In the genomic region with DNA sequence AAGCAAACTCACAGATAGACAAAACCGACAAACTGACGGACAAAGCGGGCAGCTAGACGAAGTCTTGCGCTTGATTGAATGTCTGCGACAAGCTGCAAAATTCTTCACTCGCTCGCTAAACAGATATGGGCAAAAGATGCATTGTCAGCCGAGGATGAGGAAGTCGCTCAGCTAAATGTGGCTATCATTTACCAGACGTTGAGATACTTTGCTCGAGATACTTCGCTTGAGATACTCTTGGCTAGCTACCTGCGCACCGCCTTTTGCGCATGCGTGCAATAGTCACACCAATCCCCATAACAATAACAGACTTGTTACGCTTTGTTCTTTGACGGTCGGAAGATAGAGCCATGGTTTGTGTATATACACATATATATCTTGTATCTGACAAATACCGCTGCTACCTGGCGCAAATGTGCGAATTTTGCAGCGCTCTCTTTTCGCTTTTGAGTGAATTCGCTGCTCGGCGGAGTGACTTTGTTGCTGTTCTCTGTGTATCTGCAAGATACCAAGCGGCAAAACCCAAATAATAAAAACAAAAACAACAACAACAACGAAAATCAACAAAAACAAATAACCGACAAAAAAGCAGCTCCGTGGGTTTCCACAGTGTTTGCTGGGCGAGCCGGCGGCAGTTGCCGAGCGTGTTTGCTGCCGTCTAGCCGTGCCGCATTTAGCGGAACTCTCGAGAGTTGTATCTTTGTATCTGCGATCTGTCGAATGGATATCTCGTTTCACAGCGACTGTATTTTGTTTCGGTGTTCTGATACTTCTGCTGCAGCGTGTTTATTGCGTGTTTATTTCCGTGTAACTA, we compare ENCODE assay signal across 5 fruit fly cellular contexts.
A peak's percentile ranks its signal among the peaks of the same experiment; 100 is the strongest.
TF ChIP-seq lines count a peak whose summit lies in the region.

No protein-coding gene starts in this region.

- no peak for TF ChIP-seq CTCF in whole organism, embryonic (GFP tag; optimal IDR thresholded peaks at IDR 0.05; lab: Kevin White, UChicago)

TF ChIP-seq in whole organism, adult, 20 proteins besides CTCF, POLR2A, EP300 and RAD21:
- no peak for TF ChIP-seq CG11617 (GFP tag; optimal IDR thresholded peaks at IDR 0.05; lab: Kevin White, UChicago)
- no peak for TF ChIP-seq cic (GFP tag; optimal IDR thresholded peaks at IDR 0.05; lab: Kevin White, UChicago)
- peak; percentile 3 for TF ChIP-seq tj (GFP tag; optimal IDR thresholded peaks at IDR 0.05; lab: Kevin White, UChicago)
- no peak for TF ChIP-seq toe (GFP tag; optimal IDR thresholded peaks at IDR 0.05; lab: Kevin White, UChicago)
- no peak for TF ChIP-seq CG14711 (tag; optimal IDR thresholded peaks at IDR 0.05; lab: Kevin White, UChicago)

TF ChIP-seq in whole organism, embryonic, 481 proteins besides CTCF, POLR2A, EP300 and RAD21 (continues in another document):
- TF ChIP-seq zfh1 (GFP tag; IDR thresholded peaks at IDR 0.05; lab: Robert Waterston, UW) (no peak), Deaf1 (tag; optimal IDR thresholded peaks at IDR 0.05; lab: Kevin White, UChicago) (peak; percentile 37), kni (GFP tag; optimal IDR thresholded peaks at IDR 0.05; lab: Kevin White, UChicago) (peak; percentile 68), CG14710 (tag; optimal IDR thresholded peaks at IDR 0.05; lab: Kevin White, UChicago) (no peak), CG6175 (GFP tag; IDR thresholded peaks at IDR 0.05; lab: Robert Waterston, UW) (peak; percentile 78; the same call in 2 of the 3 replicates), exex (tag; optimal IDR thresholded peaks at IDR 0.05; lab: Kevin White, UChicago) (no peak), usp (GFP tag; optimal IDR thresholded peaks at IDR 0.05; lab: Kevin White, UChicago) (no peak), CG3281 (GFP tag; optimal IDR thresholded peaks at IDR 0.05; lab: Kevin White, UChicago) (no peak), en (GFP tag; optimal IDR thresholded peaks at IDR 0.05; lab: Kevin White, UChicago) (no peak), run (tag; optimal IDR thresholded peaks at IDR 0.05; lab: Kevin White, UChicago) (no peak), E2f2 (GFP tag; IDR thresholded peaks at IDR 0.05; lab: Robert Waterston, UW) (no peak), Bdp1 (GFP tag; optimal IDR thresholded peaks at IDR 0.05; lab: Kevin White, UChicago) (no peak), bcd (GFP tag; optimal IDR thresholded peaks at IDR 0.05; lab: Kevin White, UChicago) (no peak), CG9727 (GFP tag; optimal IDR thresholded peaks at IDR 0.05; lab: Kevin White, UChicago) (peak; percentile 1), Mad (GFP tag; optimal IDR thresholded peaks at IDR 0.05; lab: Kevin White, UChicago) (no peak), tll (GFP tag; optimal IDR thresholded peaks at IDR 0.05; lab: Kevin White, UChicago) (peak in 1 of 2 experiments; percentile 90), CG9609 (GFP tag; optimal IDR thresholded peaks at IDR 0.05; lab: Kevin White, UChicago) (no peak), CG32772 (GFP tag; IDR thresholded peaks at IDR 0.05; lab: Robert Waterston, UW) (no peak), D (optimal IDR thresholded peaks at IDR 0.05; lab: Kevin White, UChicago) (peak; percentile 88), D (GFP tag; optimal IDR thresholded peaks at IDR 0.05; lab: Kevin White, UChicago) (no peak)

TF ChIP-seq in whole organism, prepupa, 60 proteins besides CTCF, POLR2A, EP300 and RAD21 (continues in another document):
- TF ChIP-seq CG1621 (tag; optimal IDR thresholded peaks at IDR 0.05; lab: Kevin White, UChicago) (peak; percentile 6), salr (GFP tag; optimal IDR thresholded peaks at IDR 0.05; lab: Kevin White, UChicago) (no peak), Eip93F (GFP tag; optimal IDR thresholded peaks at IDR 0.05; lab: Kevin White, UChicago) (no peak), CG34406 (GFP tag; optimal IDR thresholded peaks at IDR 0.05; lab: Kevin White, UChicago) (no peak), fd85E (GFP tag; optimal IDR thresholded peaks at IDR 0.05; lab: Kevin White, UChicago) (no peak), achi (GFP tag; optimal IDR thresholded peaks at IDR 0.05; lab: Kevin White, UChicago) (no peak), CG10669 (GFP tag; optimal IDR thresholded peaks at IDR 0.05; lab: Kevin White, UChicago) (no peak), CG10631 (GFP tag; optimal IDR thresholded peaks at IDR 0.05; lab: Kevin White, UChicago) (no peak), Ets96B (tag; optimal IDR thresholded peaks at IDR 0.05; lab: Kevin White, UChicago) (no peak), dsx (GFP tag; optimal IDR thresholded peaks at IDR 0.05; lab: Kevin White, UChicago; ENCODE audit: poor library complexity, severe bottlenecking) (peak; percentile 83), vri (GFP tag; optimal IDR thresholded peaks at IDR 0.05; lab: Kevin White, UChicago) (peak; percentile 29), CG11902 (GFP tag; optimal IDR thresholded peaks at IDR 0.05; lab: Kevin White, UChicago) (no peak), dac (GFP tag; optimal IDR thresholded peaks at IDR 0.05; lab: Kevin White, UChicago) (no peak), Lpt (GFP tag; optimal IDR thresholded peaks at IDR 0.05; lab: Kevin White, UChicago) (no peak), Smox (GFP tag; optimal IDR thresholded peaks at IDR 0.05; lab: Kevin White, UChicago) (no peak), OdsH (GFP tag; optimal IDR thresholded peaks at IDR 0.05; lab: Kevin White, UChicago) (no peak), lz (GFP tag; optimal IDR thresholded peaks at IDR 0.05; lab: Kevin White, UChicago) (no peak), CG8632 (GFP tag; optimal IDR thresholded peaks at IDR 0.05; lab: Kevin White, UChicago) (no peak), CG11762 (GFP tag; optimal IDR thresholded peaks at IDR 0.05; lab: Kevin White, UChicago; ENCODE audit: insufficient read depth) (no peak), Hr4 (GFP tag; optimal IDR thresholded peaks at IDR 0.05; lab: Kevin White, UChicago) (no peak)

TF ChIP-seq in whole organism, pupa, 21 proteins besides CTCF, POLR2A, EP300 and RAD21:
- peak; percentile 8 for TF ChIP-seq CG14655 (GFP tag; optimal IDR thresholded peaks at IDR 0.05; lab: Kevin White, UChicago)
- peak; percentile 8 for TF ChIP-seq Snoo (tag; optimal IDR thresholded peaks at IDR 0.05; lab: Kevin White, UChicago)
- TF ChIP-seq EcR (GFP tag; optimal IDR thresholded peaks at IDR 0.05; lab: Kevin White, UChicago) = no peak
- TF ChIP-seq gl (tag; optimal IDR thresholded peaks at IDR 0.05; lab: Kevin White, UChicago) = no peak
- peak; percentile 50; the same call in 1 of the 2 replicates for TF ChIP-seq Ets98B (GFP tag; IDR thresholded peaks at IDR 0.05; lab: Robert Waterston, UW)
- TF ChIP-seq CG13204 (GFP tag; optimal IDR thresholded peaks at IDR 0.05; lab: Kevin White, UChicago) = peak; percentile 51
- peak; percentile 80 for TF ChIP-seq CG4496 (GFP tag; IDR thresholded peaks at IDR 0.05; lab: Robert Waterston, UW)
- TF ChIP-seq fd96Ca (GFP tag; IDR thresholded peaks at IDR 0.05; lab: Robert Waterston, UW) = peak; percentile 40; the same call in 2 of the 3 replicates

TF ChIP-seq in whole organism, wandering third instar larva, 38 proteins besides CTCF, POLR2A, EP300 and RAD21:
- TF ChIP-seq lola (GFP tag; optimal IDR thresholded peaks at IDR 0.05; lab: Kevin White, UChicago) (no peak), h (GFP tag; optimal IDR thresholded peaks at IDR 0.05; lab: Kevin White, UChicago) (peak; percentile 39), Dfd (GFP tag; optimal IDR thresholded peaks at IDR 0.05; lab: Kevin White, UChicago) (no peak), ey (GFP tag; optimal IDR thresholded peaks at IDR 0.05; lab: Kevin White, UChicago) (no peak), Jra (GFP tag; optimal IDR thresholded peaks at IDR 0.05; lab: Kevin White, UChicago) (no peak), Hnf4 (GFP tag; optimal IDR thresholded peaks at IDR 0.05; lab: Kevin White, UChicago) (no peak), Sp1 (GFP tag; optimal IDR thresholded peaks at IDR 0.05; lab: Kevin White, UChicago) (peak; percentile 22), fru (GFP tag; optimal IDR thresholded peaks at IDR 0.05; lab: Kevin White, UChicago) (peak; percentile 40), foxo (GFP tag; optimal IDR thresholded peaks at IDR 0.05; lab: Kevin White, UChicago) (no peak), dl (GFP tag; optimal IDR thresholded peaks at IDR 0.05; lab: Kevin White, UChicago; ENCODE audit: insufficient read depth in 1 of 2, partially characterized antibody in 2 of 2) (no peak), rgr (GFP tag; optimal IDR thresholded peaks at IDR 0.05; lab: Kevin White, UChicago) (peak; percentile 4), br (GFP tag; optimal IDR thresholded peaks at IDR 0.05; lab: Kevin White, UChicago) (no peak), Abd-B (GFP tag; optimal IDR thresholded peaks at IDR 0.05; lab: Kevin White, UChicago) (no peak), sv (GFP tag; optimal IDR thresholded peaks at IDR 0.05; lab: Kevin White, UChicago) (no peak), sage (GFP tag; optimal IDR thresholded peaks at IDR 0.05; lab: Kevin White, UChicago) (no peak), Dif (GFP tag; optimal IDR thresholded peaks at IDR 0.05; lab: Kevin White, UChicago; ENCODE audit: partially characterized antibody) (no peak), OdsH (GFP tag; optimal IDR thresholded peaks at IDR 0.05; lab: Kevin White, UChicago) (no peak), psq (GFP tag; optimal IDR thresholded peaks at IDR 0.05; lab: Kevin White, UChicago) (peak; percentile 26), Rel (GFP tag; optimal IDR thresholded peaks at IDR 0.05; lab: Kevin White, UChicago) (peak; percentile 8), Rel (tag; optimal IDR thresholded peaks at IDR 0.05; lab: Kevin White, UChicago) (no peak), tai (GFP tag; optimal IDR thresholded peaks at IDR 0.05; lab: Kevin White, UChicago) (no peak)
